Fruit fly (Drosophila melanogaster) Kc167 (cell line): ENCODE data around the gene hmw.

ENCODE experiments used
- Myc ChIP-seq: fragments of >200 bp; optimal IDR thresholded peaks from 2 replicates; lab custom pipeline; 2017; ENCODE audit warnings: missing external identifiers
- Sin3A ChIP-seq: fragments of >200 bp; optimal IDR thresholded peaks from 2 replicates; lab custom pipeline; 2018; ENCODE audit warnings: missing external identifiers
- h ChIP-seq: fragments of >200 bp; optimal IDR thresholded peaks from 3 replicates; lab custom pipeline; 2018; ENCODE audit warnings: missing external identifiers
- insv ChIP-seq: fragments of >200 bp; optimal IDR thresholded peaks from 3 replicates; lab custom pipeline; 2018; ENCODE audit warnings: missing external identifiers
- psq ChIP-seq: fragments of >200 bp; optimal IDR thresholded peaks from 2 replicates; lab custom pipeline; 2017; ENCODE audit warnings: missing external identifiers

dm6 chr3R:18398954-18399697 is 37.3 kb downstream of the hmw start, which contains the start of gene Vha100-2:
- TF ChIP-seq Sin3A (lab: Kevin White, UChicago) (no peak), psq (no peak), Myc (lab: Kevin White, UChicago) (no peak), h (no peak), insv (lab: Kevin White, UChicago) (no peak)
